Fruit fly (Drosophila melanogaster) whole organism: ENCODE results near the gene Hasp.

Experiments used
- CG8478 ChIP-seq: fragments of >200 bp; optimal IDR thresholded peaks from 2 replicates; lab custom pipeline; 2018; ENCODE audit warnings: inconsistent platforms
- Dll ChIP-seq: fragments of >200 bp; optimal IDR thresholded peaks from 2 replicates; lab custom pipeline; 2017
- EcR ChIP-seq, 2 experiments: fragments of >200 bp; optimal IDR thresholded peaks; 2 replicates each; lab custom pipeline; 2017; ENCODE audit warnings: missing biosample characterization in 2 of 2, missing genetic modification characterization in 2 of 2, missing genetic modification reagents in 2 of 2
- pan ChIP-seq: fragments of >200 bp; optimal IDR thresholded peaks from 2 replicates; lab custom pipeline; 2017
- psq ChIP-seq: fragments of >200 bp; optimal IDR thresholded peaks from 2 replicates; lab custom pipeline; 2017
- usp ChIP-seq: fragments of >200 bp; optimal IDR thresholded peaks from 2 replicates; lab custom pipeline; 2017; ENCODE audit warnings: missing biosample characterization, missing genetic modification characterization, mixed read lengths

The Hasp gene

DNA sequence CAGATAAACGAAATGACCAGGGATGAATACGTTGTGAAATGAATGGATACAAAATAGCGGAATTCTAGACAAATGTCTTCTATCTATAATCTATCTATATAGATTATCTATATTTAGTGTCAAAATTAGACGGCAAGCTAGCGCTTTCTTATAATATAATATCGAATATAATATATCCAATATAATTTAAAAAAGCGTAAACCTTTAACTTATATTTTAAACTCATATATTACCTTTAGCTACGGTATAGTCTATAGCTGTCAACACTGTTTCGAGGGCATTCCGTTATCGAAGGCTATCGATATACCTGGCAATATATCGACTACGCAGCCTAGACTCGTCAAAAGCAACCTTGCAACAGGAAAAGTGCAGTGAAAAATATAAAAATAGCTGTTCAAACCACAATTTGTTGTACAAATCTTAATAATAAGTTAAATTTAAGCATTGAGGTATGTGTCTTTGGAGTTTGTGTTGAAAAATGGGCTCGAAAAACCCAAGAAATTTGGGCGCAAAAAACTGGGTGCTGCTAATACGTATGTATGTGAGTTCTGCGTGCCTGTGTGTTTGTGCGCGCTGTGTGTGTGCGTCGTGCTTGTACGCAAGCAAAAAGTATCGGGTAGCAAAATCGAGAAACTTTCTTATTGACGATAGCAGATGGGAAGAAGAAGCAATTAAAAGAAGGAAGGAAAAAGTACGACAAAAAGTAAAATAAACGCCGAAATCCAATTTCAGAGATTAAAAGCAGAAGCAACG is 23.9 kb downstream of the Hasp start, which contains the start of the genes swm and Ctu2:
swm (plus strand) TSS at position 318 of the 753 bp plus-strand sequence.
Ctu2 (minus strand) TSS at position 320 of the 753 bp plus-strand sequence.
- no peak for TF ChIP-seq EcR (GFP tag; optimal IDR thresholded peaks at IDR 0.05; lab: Kevin White, UChicago)
- TF ChIP-seq usp (GFP tag; lab: Kevin White, UChicago) = no peak
- TF ChIP-seq psq (lab: Kevin White, UChicago) = no peak
- no peak for TF ChIP-seq Dll (lab: Kevin White, UChicago)
- TF ChIP-seq pan = no peak
- TF ChIP-seq CG8478 (lab: Kevin White, UChicago) = no peak

DNA sequence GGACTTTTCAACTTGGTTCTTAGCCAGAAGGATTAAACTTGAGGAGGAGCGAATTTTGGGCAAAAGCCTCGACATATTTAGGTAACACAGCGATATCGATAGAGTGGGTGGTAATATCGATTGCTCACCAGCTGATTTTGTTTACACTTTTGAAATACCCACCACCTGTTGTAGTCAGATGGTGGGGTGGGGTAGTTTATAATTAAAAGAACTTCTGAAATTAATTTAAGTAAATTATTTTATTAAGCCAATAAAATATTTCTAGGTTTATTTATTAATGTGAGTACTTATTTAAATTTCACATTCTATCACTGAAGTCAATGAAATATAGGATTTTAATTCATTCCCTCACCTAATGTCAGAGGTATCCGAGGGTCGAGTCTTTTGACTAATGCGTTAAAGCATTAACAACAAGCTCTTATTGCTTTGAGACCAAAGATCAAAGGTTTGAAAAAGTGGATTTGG is 27.0 kb downstream of the Hasp start, which contains the start of the genes CG10194 and CG18094:
CG10194 (minus strand) TSS at position 108 of the 465 bp plus-strand sequence.
CG18094 (plus strand) TSS at position 266 of the 465 bp plus-strand sequence.
- TF ChIP-seq EcR (GFP tag; optimal IDR thresholded peaks at IDR 0.05; lab: Kevin White, UChicago) (no peak), pan (peak; percentile 94)

dm6 chr2L:19487190-19487589 is 29.8 kb downstream of the Hasp start, which contains the start of gene CG13083:
Gene CG13083, plus strand, starts transcription at chr2L:19487490.
- TF ChIP-seq usp (GFP tag; lab: Kevin White, UChicago) (no peak), EcR (GFP tag; optimal IDR thresholded peaks at IDR 0.05; lab: Kevin White, UChicago) (no peak), CG8478 (lab: Kevin White, UChicago) (no peak), pan (no peak), psq (lab: Kevin White, UChicago) (no peak), Dll (lab: Kevin White, UChicago) (no peak)

- TF ChIP-seq psq (lab: Kevin White, UChicago) = no peak
- no peak for TF ChIP-seq pan
- no peak for TF ChIP-seq usp (GFP tag; lab: Kevin White, UChicago)
- no peak for TF ChIP-seq Dll (lab: Kevin White, UChicago)
- TF ChIP-seq CG8478 (lab: Kevin White, UChicago) = no peak
- no peak for TF ChIP-seq EcR (GFP tag; optimal IDR thresholded peaks at IDR 0.05; lab: Kevin White, UChicago)
Observed at dm6 chr2L:19484539-19484938, 32.5 kb downstream of the Hasp start, which contains the start of the genes CG10195 and CG13084. Gene CG10195, minus strand, starts transcription at chr2L:19484705. Gene CG13084, plus strand, starts transcription at chr2L:19484930.

- TF ChIP-seq usp (GFP tag; lab: Kevin White, UChicago) = no peak
- no peak for TF ChIP-seq psq (lab: Kevin White, UChicago)
- TF ChIP-seq pan = no peak
- TF ChIP-seq Dll (lab: Kevin White, UChicago) = no peak
- no peak for TF ChIP-seq EcR (GFP tag; optimal IDR thresholded peaks at IDR 0.05; lab: Kevin White, UChicago)
- TF ChIP-seq CG8478 (lab: Kevin White, UChicago) = no peak
Observed at dm6 chr2L:19480406-19481334, 36.3 kb downstream of the Hasp start.

dm6 chr2L:19479249-19479984 is 37.6 kb downstream of the Hasp start:
- TF ChIP-seq CG8478 (lab: Kevin White, UChicago) = no peak
- TF ChIP-seq EcR (GFP tag; optimal IDR thresholded peaks at IDR 0.05; lab: Kevin White, UChicago) = no peak
- TF ChIP-seq Dll (lab: Kevin White, UChicago) = no peak
- no peak for TF ChIP-seq pan
- no peak for TF ChIP-seq psq (lab: Kevin White, UChicago)
- no peak for TF ChIP-seq usp (GFP tag; lab: Kevin White, UChicago)

- TF ChIP-seq CG8478 (lab: Kevin White, UChicago) (no peak), psq (lab: Kevin White, UChicago) (no peak), usp (GFP tag; lab: Kevin White, UChicago) (no peak), pan (no peak), Dll (lab: Kevin White, UChicago) (no peak), EcR (GFP tag; optimal IDR thresholded peaks at IDR 0.05; lab: Kevin White, UChicago) (no peak)
Observed at dm6 chr2L:19473397-19474009, 43.5 kb downstream of the Hasp start.

dm6 chr2L:19472256-19472655 is 44.7 kb downstream of the Hasp start:
- TF ChIP-seq CG8478 (lab: Kevin White, UChicago) (no peak), pan (no peak), Dll (lab: Kevin White, UChicago) (no peak), psq (lab: Kevin White, UChicago) (no peak)

dm6 chr2L:19469751-19470150 is 47.3 kb downstream of the Hasp start:
- no peak for TF ChIP-seq usp (GFP tag; lab: Kevin White, UChicago)
- TF ChIP-seq psq (lab: Kevin White, UChicago) = no peak
- no peak for TF ChIP-seq EcR (GFP tag; optimal IDR thresholded peaks at IDR 0.05; lab: Kevin White, UChicago)
- no peak for TF ChIP-seq pan
- no peak for TF ChIP-seq Dll (lab: Kevin White, UChicago)
- no peak for TF ChIP-seq CG8478 (lab: Kevin White, UChicago)

DNA sequence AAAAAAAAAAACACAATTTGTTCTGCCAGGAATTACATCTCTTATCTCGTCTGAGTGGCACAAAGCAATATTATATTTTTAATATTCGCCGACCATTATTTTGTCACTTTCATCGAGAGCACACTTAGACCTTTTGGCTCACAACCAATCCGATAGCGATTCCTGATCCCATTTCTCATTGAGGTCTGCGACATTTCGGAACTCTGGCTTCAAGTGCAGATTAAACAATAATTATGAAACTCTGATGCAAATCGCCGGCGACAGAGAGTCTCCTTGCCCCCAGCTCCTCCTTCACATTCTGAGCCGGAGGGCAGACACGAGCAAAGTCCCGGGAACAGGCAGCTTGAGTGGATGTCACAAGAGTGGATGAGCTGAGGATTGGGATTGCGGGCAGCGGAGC is 47.9 kb downstream of the Hasp start:
- TF ChIP-seq CG8478 (lab: Kevin White, UChicago) = no peak
- TF ChIP-seq usp (GFP tag; lab: Kevin White, UChicago) = no peak
- no peak for TF ChIP-seq psq (lab: Kevin White, UChicago)
- TF ChIP-seq pan = no peak
- TF ChIP-seq EcR (GFP tag; optimal IDR thresholded peaks at IDR 0.05; lab: Kevin White, UChicago) = no peak
- no peak for TF ChIP-seq Dll (lab: Kevin White, UChicago)
